Worm (Caenorhabditis elegans): ENCODE results near the gene F25E5.5.

The F25E5.5 gene

DNA sequence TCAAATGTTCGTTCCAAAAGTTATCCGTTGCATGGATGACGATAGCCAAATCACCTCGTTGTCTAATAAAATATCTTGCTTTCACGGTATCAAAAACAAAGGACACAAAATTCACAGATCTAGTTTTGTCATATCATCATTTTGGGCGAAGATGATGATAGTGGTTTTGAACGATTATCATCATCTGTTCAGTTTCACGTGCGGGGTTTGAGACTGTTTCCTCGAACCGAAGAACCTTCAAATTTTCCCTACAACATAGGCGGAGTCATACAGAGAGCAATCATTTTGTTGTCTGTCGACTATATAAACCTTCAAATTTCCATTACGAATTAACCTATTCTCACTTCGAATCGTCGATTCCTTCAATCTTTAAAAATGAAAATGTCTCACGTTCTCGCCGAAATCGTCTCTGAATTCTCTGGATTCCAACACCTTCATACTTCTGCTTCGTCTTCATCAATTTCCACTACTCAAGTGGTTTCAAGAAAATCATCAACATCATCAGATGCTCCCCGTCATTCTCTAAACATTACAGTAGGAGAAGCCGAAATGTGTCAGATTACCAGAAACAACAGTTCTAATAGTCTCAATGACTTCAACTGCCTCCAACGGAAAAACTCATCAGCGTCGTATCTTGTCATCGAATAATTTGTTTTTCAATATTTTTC is 33.8 kb upstream of the F25E5.5 start, which contains the start of gene F18E3.11:
TSS of gene F18E3.11 (plus strand) at position 376 of the 668 bp plus-strand sequence.
- no peak for TF ChIP-seq klf-2 (GFP tag; conservative IDR thresholded peaks at IDR 0.05)
- no peak for TF ChIP-seq cog-1 (tag; optimal IDR thresholded peaks at IDR 0.05)
- no peak for TF ChIP-seq tab-1 (GFP tag; IDR thresholded peaks at IDR 0.05)
- no peak for TF ChIP-seq T22C8.4 (GFP tag; IDR thresholded peaks at IDR 0.05)
- no peak for TF ChIP-seq ztf-23 (GFP tag; IDR thresholded peaks at IDR 0.05)
- no peak for TF ChIP-seq ref-1 (GFP tag; conservative IDR thresholded peaks at IDR 0.05)
- TF ChIP-seq med-1 (GFP tag; optimal IDR thresholded peaks at IDR 0.05; ENCODE audit: insufficient read depth): no peak
- TF ChIP-seq flt-1 (GFP tag; IDR thresholded peaks at IDR 0.05): no peak
- TF ChIP-seq ztf-29 (GFP tag; IDR thresholded peaks at IDR 0.05): no peak

DNA sequence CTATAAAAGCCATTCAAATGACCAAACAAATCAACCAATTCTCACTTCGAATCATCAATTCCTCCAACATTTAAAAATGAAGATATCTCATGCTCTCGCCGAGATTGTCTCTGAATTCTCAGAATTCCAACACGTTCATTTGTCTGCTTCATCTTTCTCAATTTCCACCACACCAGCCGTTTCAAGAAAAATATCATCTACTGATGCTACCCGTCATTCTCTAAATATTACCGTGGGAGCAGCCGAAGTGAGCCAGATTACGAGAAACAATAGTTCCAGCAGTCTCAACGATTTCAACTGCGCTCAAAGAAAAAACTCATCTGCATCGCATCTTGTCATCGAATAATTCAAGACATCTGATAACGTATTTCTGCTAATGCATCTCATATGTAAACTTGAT is 32.2 kb upstream of the F25E5.5 start, which contains the start of gene F18E3.12:
TSS of gene F18E3.12 (plus strand) at position 77 of the 400 bp plus-strand sequence.
- TF ChIP-seq ztf-29 (GFP tag; IDR thresholded peaks at IDR 0.05) (no peak), cog-1 (tag; optimal IDR thresholded peaks at IDR 0.05) (no peak), klf-2 (GFP tag; conservative IDR thresholded peaks at IDR 0.05) (no peak), tab-1 (GFP tag; IDR thresholded peaks at IDR 0.05) (no peak)

DNA sequence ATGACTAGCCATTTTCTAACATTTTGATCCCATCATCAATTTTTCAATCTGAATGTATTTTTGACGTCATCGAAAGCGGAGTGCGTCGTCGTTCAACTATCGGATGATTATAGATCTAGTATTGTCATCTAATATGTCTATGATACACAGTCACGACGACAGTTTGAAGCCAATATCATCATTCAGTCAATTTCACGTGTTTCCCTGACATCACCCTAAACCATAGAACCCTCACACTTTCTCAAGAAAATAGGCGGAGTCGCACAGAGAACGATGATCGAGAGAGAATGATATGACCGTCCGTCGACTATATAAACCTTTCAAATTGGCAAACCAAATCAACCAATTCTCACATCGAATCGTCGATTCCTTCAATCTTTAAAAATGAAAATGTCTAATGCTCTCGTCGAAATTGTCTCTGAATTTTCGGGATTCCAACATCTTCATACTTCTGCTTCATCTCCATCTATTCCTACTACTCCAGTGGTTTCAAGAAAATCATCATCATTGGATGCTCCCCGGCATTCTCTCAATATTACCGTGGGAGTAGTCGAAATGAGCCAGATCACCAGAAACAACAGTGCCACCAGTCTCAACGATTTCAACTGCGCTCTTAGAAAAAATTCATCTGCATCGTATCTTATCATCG is 31.2 kb upstream of the F25E5.5 start, which contains the start of gene F18E3.13:
TSS of gene F18E3.13 (plus strand) at position 385 of the 649 bp plus-strand sequence.
- no peak for TF ChIP-seq cog-1 (tag; optimal IDR thresholded peaks at IDR 0.05)
- TF ChIP-seq ztf-29 (GFP tag; IDR thresholded peaks at IDR 0.05): no peak
- no peak for TF ChIP-seq med-1 (GFP tag; optimal IDR thresholded peaks at IDR 0.05; ENCODE audit: insufficient read depth)
- TF ChIP-seq ref-1 (GFP tag; conservative IDR thresholded peaks at IDR 0.05): no peak
- no peak for TF ChIP-seq T22C8.4 (GFP tag; IDR thresholded peaks at IDR 0.05)
- TF ChIP-seq flt-1 (GFP tag; IDR thresholded peaks at IDR 0.05): no peak
- TF ChIP-seq klf-2 (GFP tag; conservative IDR thresholded peaks at IDR 0.05): no peak
- TF ChIP-seq tab-1 (GFP tag; IDR thresholded peaks at IDR 0.05): no peak

DNA sequence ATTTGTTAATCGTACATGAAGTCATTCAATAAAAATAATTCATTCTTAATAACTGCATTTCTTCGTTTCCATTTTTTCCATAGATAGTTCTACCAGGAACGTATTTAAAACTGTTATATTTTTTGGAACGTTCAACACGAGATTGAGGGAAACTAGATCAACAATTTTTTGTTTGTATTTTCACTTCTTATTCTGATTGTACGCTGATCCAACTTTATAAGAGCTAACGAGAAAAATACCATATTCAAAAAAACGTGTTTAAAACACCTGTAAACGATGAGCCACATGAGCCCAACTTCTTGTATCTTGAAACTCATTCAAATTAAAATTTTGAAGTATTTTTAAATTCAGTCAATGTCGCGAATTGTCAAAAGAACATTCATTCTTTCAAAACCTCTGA is 30.5 kb upstream of the F25E5.5 start:
- no peak for TF ChIP-seq med-1 (GFP tag; optimal IDR thresholded peaks at IDR 0.05; ENCODE audit: insufficient read depth)

DNA sequence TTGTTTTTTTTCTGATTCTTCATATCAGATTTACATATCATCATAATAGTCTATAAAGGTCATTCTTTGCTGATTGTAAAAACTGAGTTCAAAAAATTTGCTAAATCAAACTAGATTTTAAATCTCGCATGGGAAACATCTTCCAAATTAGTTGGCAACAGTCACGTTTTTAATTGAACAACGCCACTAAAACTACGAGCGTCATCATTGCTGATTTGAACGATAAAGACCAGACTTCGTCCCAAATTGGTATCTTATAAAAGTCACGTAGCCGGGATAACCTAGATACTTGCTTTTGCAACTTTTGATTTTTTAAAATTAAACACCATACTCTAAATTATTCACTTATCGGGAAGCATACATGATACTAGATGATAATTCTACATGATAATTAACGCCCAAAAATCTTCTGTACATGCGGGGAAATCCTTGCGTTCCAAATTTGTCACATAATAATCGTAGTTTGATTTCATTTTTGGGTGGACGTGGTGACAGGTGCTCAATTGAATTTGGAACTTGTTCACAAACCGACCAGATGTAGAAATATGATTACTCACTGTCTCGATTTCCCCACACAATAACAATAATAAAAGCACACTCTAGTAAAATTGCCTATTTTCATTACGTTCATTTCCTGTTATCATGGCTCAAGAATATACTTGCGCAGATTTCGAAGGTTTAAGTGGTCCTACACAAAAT is 29.9 kb upstream of the F25E5.5 start, which contains the start of gene srw-67:
TSS of gene srw-67 (plus strand) at position 643 of the 699 bp plus-strand sequence.
- TF ChIP-seq ztf-29 (GFP tag; IDR thresholded peaks at IDR 0.05) (no peak), med-1 (GFP tag; optimal IDR thresholded peaks at IDR 0.05; ENCODE audit: insufficient read depth) (no peak), tab-1 (GFP tag; IDR thresholded peaks at IDR 0.05) (no peak), klf-2 (GFP tag; conservative IDR thresholded peaks at IDR 0.05) (no peak), ztf-23 (GFP tag; IDR thresholded peaks at IDR 0.05) (no peak), T22C8.4 (GFP tag; IDR thresholded peaks at IDR 0.05) (no peak), ref-1 (GFP tag; conservative IDR thresholded peaks at IDR 0.05) (no peak), flt-1 (GFP tag; IDR thresholded peaks at IDR 0.05) (no peak)

DNA sequence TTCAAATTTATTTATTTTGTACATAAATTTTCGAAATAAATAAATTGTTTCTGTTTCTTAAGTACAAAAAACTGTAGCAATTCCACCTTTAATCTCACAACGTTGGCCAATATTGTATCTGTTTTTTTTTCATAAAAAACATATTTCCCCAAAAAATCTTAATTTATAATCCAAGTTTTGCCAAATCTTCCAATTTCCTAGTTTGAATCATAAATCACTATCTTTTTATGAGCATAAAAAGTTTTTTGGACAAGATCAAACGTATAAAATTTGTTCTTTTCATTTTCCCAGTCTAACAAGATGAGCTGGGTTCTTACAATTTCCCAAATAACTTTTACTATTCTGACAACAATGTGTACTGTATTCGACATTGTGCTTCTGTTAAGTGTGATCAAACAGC is 26.9 kb upstream of the F25E5.5 start, which contains the start of gene srxa-4:
TSS of gene srxa-4 (plus strand) at position 301 of the 400 bp plus-strand sequence.
- no peak for TF ChIP-seq cog-1 (tag; optimal IDR thresholded peaks at IDR 0.05)
- no peak for TF ChIP-seq flt-1 (GFP tag; IDR thresholded peaks at IDR 0.05)
- no peak for TF ChIP-seq med-1 (GFP tag; optimal IDR thresholded peaks at IDR 0.05; ENCODE audit: insufficient read depth)
- no peak for TF ChIP-seq T22C8.4 (GFP tag; IDR thresholded peaks at IDR 0.05)
- TF ChIP-seq klf-2 (GFP tag; conservative IDR thresholded peaks at IDR 0.05): no peak
- no peak for TF ChIP-seq ref-1 (GFP tag; conservative IDR thresholded peaks at IDR 0.05)
- no peak for TF ChIP-seq ztf-29 (GFP tag; IDR thresholded peaks at IDR 0.05)
- TF ChIP-seq tab-1 (GFP tag; IDR thresholded peaks at IDR 0.05): no peak
- no peak for TF ChIP-seq ztf-23 (GFP tag; IDR thresholded peaks at IDR 0.05)

DNA sequence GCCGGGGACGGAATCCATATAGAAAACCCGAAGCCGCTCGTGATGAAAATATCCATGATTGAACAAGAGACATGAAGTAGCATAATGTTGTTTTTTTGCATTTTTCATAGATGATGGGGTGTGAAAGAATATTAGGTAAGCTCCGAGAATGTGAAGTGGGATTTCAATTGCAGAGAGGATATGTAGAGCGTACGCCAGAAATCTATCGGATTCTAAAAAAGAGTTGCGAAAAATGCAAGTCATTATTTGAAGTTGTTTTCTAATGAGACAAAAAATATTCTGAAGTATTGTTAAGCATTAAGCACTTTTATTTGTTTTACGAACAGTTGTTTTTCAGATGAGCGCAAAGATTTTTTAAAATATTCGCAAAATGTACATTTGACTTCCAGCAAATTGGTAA is 22.7 kb upstream of the F25E5.5 start, which contains the start of gene F18E3.10:
TSS of gene F18E3.10 (minus strand) at position 101 of the 400 bp plus-strand sequence.
- TF ChIP-seq flt-1 (GFP tag; IDR thresholded peaks at IDR 0.05): no peak
- TF ChIP-seq ref-1 (GFP tag; conservative IDR thresholded peaks at IDR 0.05): no peak
- TF ChIP-seq klf-2 (GFP tag; conservative IDR thresholded peaks at IDR 0.05): no peak
- no peak for TF ChIP-seq tab-1 (GFP tag; IDR thresholded peaks at IDR 0.05)

DNA sequence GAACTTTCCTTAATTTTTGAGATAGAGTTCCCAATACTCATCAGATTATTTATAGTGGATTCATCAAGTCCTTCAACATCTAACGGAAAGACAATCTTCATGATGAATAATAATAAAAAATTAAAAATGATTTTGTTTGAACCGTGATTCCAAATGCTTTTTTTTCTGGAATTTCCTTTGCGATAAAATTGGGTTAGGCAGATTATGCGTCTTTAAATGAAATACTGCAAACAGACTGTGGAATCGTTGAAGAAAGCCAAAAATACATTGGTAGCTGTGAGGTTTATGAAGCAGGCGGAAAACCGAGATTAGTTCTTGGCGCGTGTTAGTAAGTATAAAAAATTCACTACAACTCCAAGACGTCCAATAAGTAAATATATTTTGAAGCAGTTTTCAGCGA is 20.5 kb upstream of the F25E5.5 start, which contains the start of gene srw-68:
TSS of gene srw-68 (minus strand) at position 101 of the 400 bp plus-strand sequence.
- TF ChIP-seq T22C8.4 (GFP tag; IDR thresholded peaks at IDR 0.05) (no peak), klf-2 (GFP tag; conservative IDR thresholded peaks at IDR 0.05) (no peak), med-1 (GFP tag; optimal IDR thresholded peaks at IDR 0.05; ENCODE audit: insufficient read depth) (no peak), cog-1 (tag; optimal IDR thresholded peaks at IDR 0.05) (no peak), flt-1 (GFP tag; IDR thresholded peaks at IDR 0.05) (no peak), ztf-23 (GFP tag; IDR thresholded peaks at IDR 0.05) (no peak), ref-1 (GFP tag; conservative IDR thresholded peaks at IDR 0.05) (no peak), tab-1 (GFP tag; IDR thresholded peaks at IDR 0.05) (no peak), ztf-29 (GFP tag; IDR thresholded peaks at IDR 0.05) (no peak)

DNA sequence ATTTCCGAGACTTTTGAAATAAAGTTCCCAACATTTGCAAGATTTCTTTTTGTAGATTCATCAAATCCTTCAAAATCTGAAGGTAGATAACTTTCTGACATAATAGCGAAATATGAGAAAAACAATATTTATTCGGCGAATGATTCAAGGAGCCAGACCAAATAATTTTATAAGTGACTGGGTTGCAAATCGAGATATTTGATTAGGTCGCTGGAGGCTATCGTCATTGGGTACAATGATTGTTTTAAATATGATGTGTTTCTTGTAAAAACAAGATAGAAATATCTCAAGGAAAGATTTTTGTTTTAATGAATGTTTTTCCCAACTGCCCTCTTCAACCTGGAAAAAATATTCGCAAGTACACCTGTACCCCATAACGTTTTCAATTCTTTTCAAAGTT is 18.2 kb upstream of the F25E5.5 start, which contains the start of gene srw-69:
TSS of gene srw-69 (minus strand) at position 101 of the 400 bp plus-strand sequence.
- TF ChIP-seq ztf-23 (GFP tag; IDR thresholded peaks at IDR 0.05): no peak
- no peak for TF ChIP-seq tab-1 (GFP tag; IDR thresholded peaks at IDR 0.05)
- no peak for TF ChIP-seq T22C8.4 (GFP tag; IDR thresholded peaks at IDR 0.05)
- TF ChIP-seq klf-2 (GFP tag; conservative IDR thresholded peaks at IDR 0.05): no peak
- TF ChIP-seq med-1 (GFP tag; optimal IDR thresholded peaks at IDR 0.05; ENCODE audit: insufficient read depth): no peak
- no peak for TF ChIP-seq flt-1 (GFP tag; IDR thresholded peaks at IDR 0.05)
- no peak for TF ChIP-seq cog-1 (tag; optimal IDR thresholded peaks at IDR 0.05)
- TF ChIP-seq ref-1 (GFP tag; conservative IDR thresholded peaks at IDR 0.05): no peak
- TF ChIP-seq ztf-29 (GFP tag; IDR thresholded peaks at IDR 0.05): no peak

Measured in whole organism, midembryonic.